Worm (Caenorhabditis elegans): Measurements from ENCODE around the gene T03F7.7.

Gene T03F7.7

ce11 chrV:11279564-11279963 is 31.7 kb upstream of the T03F7.7 start (continued):
- no peak for TF ChIP-seq rpc-1 (optimal IDR thresholded peaks at IDR 0.05)
- no peak for TF ChIP-seq rpc-1 (tag; optimal IDR thresholded peaks at IDR 0.05)
- TF ChIP-seq mel-28 (tag; optimal IDR thresholded peaks at IDR 0.05; ENCODE audit: borderline replicate concordance) = no peak
- no peak for TF ChIP-seq ceh-27 (GFP tag; optimal IDR thresholded peaks at IDR 0.05)
- peak; percentile 95 for TF ChIP-seq madf-6 (GFP tag; IDR thresholded peaks at IDR 0.05)
- no peak for TF ChIP-seq ztf-22 (GFP tag; optimal IDR thresholded peaks at IDR 0.05)
- no peak for TF ChIP-seq tlf-1 (GFP tag; optimal IDR thresholded peaks at IDR 0.05)
- no peak for TF ChIP-seq mes-4 (tag; optimal IDR thresholded peaks at IDR 0.05)
- TF ChIP-seq efl-1 (GFP tag; optimal IDR thresholded peaks at IDR 0.05) = peak; percentile 22
- TF ChIP-seq ekl-4 (GFP tag; IDR thresholded peaks at IDR 0.05) = no peak
- no peak for TF ChIP-seq sdz-38 (tag; optimal IDR thresholded peaks at IDR 0.05)
- TF ChIP-seq lag-1 (GFP tag; IDR thresholded peaks at IDR 0.05) = no peak
- no peak for TF ChIP-seq F39B2.1 (GFP tag; IDR thresholded peaks at IDR 0.05)
- TF ChIP-seq xnd-1 (tag; optimal IDR thresholded peaks at IDR 0.05) = peak; percentile 96
- TF ChIP-seq aptf-3 (GFP tag; IDR thresholded peaks at IDR 0.05) = no peak
- no peak for TF ChIP-seq lsy-27 (tag; optimal IDR thresholded peaks at IDR 0.05; ENCODE audit: borderline replicate concordance, insufficient read depth)
- no peak for TF ChIP-seq K12H6.12 (tag; optimal IDR thresholded peaks at IDR 0.05)
- no peak for TF ChIP-seq ets-4 (GFP tag; optimal IDR thresholded peaks at IDR 0.05)
- peak; percentile 37 for TF ChIP-seq F49E8.2 (tag; optimal IDR thresholded peaks at IDR 0.05; ENCODE audit: insufficient read depth)
- no peak for TF ChIP-seq sptf-2 (GFP tag; optimal IDR thresholded peaks at IDR 0.05)
- TF ChIP-seq nhr-27 (tag; optimal IDR thresholded peaks at IDR 0.05) = no peak
- TF ChIP-seq madf-10 (tag; optimal IDR thresholded peaks at IDR 0.05) = no peak
- TF ChIP-seq snpc-1.1 (tag; optimal IDR thresholded peaks at IDR 0.05; ENCODE audit: insufficient read depth) = peak; percentile 1
- no peak for TF ChIP-seq rec-8 (tag; optimal IDR thresholded peaks at IDR 0.05)
- no peak for TF ChIP-seq zfh-2 (GFP tag; conservative IDR thresholded peaks at IDR 0.05)
- no peak for TF ChIP-seq nhr-120 (GFP tag; IDR thresholded peaks at IDR 0.05)
- TF ChIP-seq Y56A3A.18 (GFP tag; IDR thresholded peaks at IDR 0.05) = no peak
- TF ChIP-seq tbp1 (GFP tag; optimal IDR thresholded peaks at IDR 0.05) = no peak
- TF ChIP-seq attf-5 (GFP tag; optimal IDR thresholded peaks at IDR 0.05) = no peak
- TF ChIP-seq mcd-1 (GFP tag; IDR thresholded peaks at IDR 0.05) = peak; percentile 37; the same call in 1 of the 2 replicates
- TF ChIP-seq hmg-1.2 (GFP tag; IDR thresholded peaks at IDR 0.05) = no peak
- no peak for TF ChIP-seq B0035.1 (tag; optimal IDR thresholded peaks at IDR 0.05)
- TF ChIP-seq B0336.3 (GFP tag; IDR thresholded peaks at IDR 0.05) = no peak
- no peak for TF ChIP-seq nhr-80 (tag; optimal IDR thresholded peaks at IDR 0.05)
- TF ChIP-seq cebp-1 (GFP tag; IDR thresholded peaks at IDR 0.05) = no peak
- no peak for TF ChIP-seq cebp-1 (tag; optimal IDR thresholded peaks at IDR 0.05)
- no peak for TF ChIP-seq nhr-179 (tag; optimal IDR thresholded peaks at IDR 0.05)
- TF ChIP-seq cebp-2 (GFP tag; IDR thresholded peaks at IDR 0.05) = no peak
- TF ChIP-seq him-1 (tag; optimal IDR thresholded peaks at IDR 0.05) = peak; percentile 5
- TF ChIP-seq F55B11.4 (tag; optimal IDR thresholded peaks at IDR 0.05; ENCODE audit: borderline replicate concordance, insufficient read depth) = no peak
- no peak for TF ChIP-seq C17E4.6 (GFP tag; IDR thresholded peaks at IDR 0.05)
- peak; percentile 51; the same call in 1 of the 2 replicates for TF ChIP-seq D2030.7 (GFP tag; IDR thresholded peaks at IDR 0.05)
- TF ChIP-seq ztf-25 (GFP tag; IDR thresholded peaks at IDR 0.05) = no peak
- TF ChIP-seq atf-7 (tag; optimal IDR thresholded peaks at IDR 0.05) = no peak
- TF ChIP-seq gei-17 (GFP tag; optimal IDR thresholded peaks at IDR 0.05) = no peak
- no peak for TF ChIP-seq F22D6.2 (tag; optimal IDR thresholded peaks at IDR 0.05)
- TF ChIP-seq lir-1 (GFP tag; conservative IDR thresholded peaks at IDR 0.05) = no peak
- TF ChIP-seq hrde-1 (tag; optimal IDR thresholded peaks at IDR 0.05; ENCODE audit: borderline replicate concordance) = no peak
- no peak for TF ChIP-seq F57C9.4 (tag; optimal IDR thresholded peaks at IDR 0.05)
- TF ChIP-seq ccch-3 (GFP tag; optimal IDR thresholded peaks at IDR 0.05) = no peak

Data from whole organism, young adult.